Fruit fly (Drosophila melanogaster) whole organism, prepupa: ENCODE results near the gene Apc2.
A peak's percentile ranks its signal among the peaks of the same experiment; 100 is the strongest.

Source experiments
- CG16779 ChIP-seq: fragments of 200-800 bp; sonication (Bioruptor generic); optimal IDR thresholded peaks from 3 replicates; lab custom pipeline; 2017; ENCODE audit warnings: missing biosample characterization, mild to moderate bottlenecking, missing genetic modification characterization
- CG34406 ChIP-seq: fragments of 200-800 bp; sonication (Bioruptor generic); optimal IDR thresholded peaks from 3 replicates; lab custom pipeline; 2016; ENCODE audit warnings: missing biosample characterization, missing genetic modification characterization
- acj6 ChIP-seq: fragments of 200-800 bp; sonication (Bioruptor generic); optimal IDR thresholded peaks from 3 replicates; lab custom pipeline; 2016; ENCODE audit warnings: missing biosample characterization, missing genetic modification characterization
- svp ChIP-seq: fragments of 200-800 bp; sonication (Bioruptor generic); peaks from one replicate; lab custom pipeline; 2016; ENCODE audit warnings: missing biosample characterization, missing genetic modification characterization

DNA sequence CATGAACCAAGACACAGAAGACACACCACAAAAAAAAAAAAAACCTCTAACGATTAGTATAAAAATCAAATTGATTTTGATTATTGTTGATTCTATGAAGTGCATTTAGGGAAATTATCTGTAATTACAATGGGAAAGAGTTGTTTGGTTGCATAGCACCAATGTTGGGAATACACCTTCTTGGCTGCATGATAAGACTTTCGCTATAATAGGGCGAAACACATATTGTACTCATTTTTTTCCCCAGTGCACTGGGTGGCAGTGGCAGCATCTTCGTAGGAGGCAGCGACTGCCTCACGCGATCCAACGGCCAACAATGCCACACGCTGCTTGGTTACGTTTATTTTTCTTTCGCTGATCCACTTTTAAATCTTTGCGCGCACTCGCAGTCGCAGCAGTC is 40.3 kb downstream of the Apc2 start:
- TF ChIP-seq CG34406, result peak; percentile 12
- TF ChIP-seq acj6, result peak; percentile 11
- no peak for TF ChIP-seq svp (GFP tag; lab: Kevin White, UChicago)
- TF ChIP-seq CG16779 (tag; lab: Kevin White, UChicago), result no peak
